Worm (Caenorhabditis elegans): ENCODE measurements around the gene madf-11.

madf-11 gene

DNA sequence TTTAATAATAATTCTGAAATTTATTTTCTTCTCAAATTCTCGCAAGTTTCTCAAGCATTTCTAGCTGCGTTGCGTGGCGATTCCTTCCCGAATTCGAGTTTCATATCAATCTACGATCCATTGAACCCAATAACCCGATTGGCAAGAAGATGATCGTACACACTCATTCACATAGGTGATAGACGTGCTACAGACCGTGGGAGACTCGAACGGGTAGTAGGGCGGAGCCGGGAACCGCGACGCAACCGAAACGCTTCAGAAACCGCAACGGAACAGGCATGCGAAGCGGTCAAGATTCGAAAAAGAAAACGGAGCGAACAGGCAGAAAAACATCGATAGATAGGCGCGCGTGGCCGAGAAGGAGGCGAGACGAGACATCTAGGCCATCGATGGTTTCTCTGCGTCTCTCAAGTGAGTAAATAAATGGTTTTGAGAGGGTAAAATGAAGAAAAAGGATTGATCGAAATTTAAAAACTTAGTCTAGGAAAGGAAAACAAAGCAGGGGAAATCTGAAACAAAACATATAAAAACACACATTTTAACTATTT lies at the start of gene madf-11:
Gene madf-11, minus strand, starts transcription at position 51 of the 548 bp plus-strand sequence.
- TF ChIP-seq cog-1 (tag; optimal IDR thresholded peaks at IDR 0.05) (peak; percentile 35), flt-1 (GFP tag; IDR thresholded peaks at IDR 0.05) (peak; percentile 56), ref-1 (GFP tag; conservative IDR thresholded peaks at IDR 0.05) (no peak), med-1 (GFP tag; optimal IDR thresholded peaks at IDR 0.05; ENCODE audit: insufficient read depth) (no peak), ztf-23 (GFP tag; IDR thresholded peaks at IDR 0.05) (peak; percentile 45; the same call in 1 of the 2 replicates), klf-2 (GFP tag; conservative IDR thresholded peaks at IDR 0.05) (no peak), tab-1 (GFP tag; IDR thresholded peaks at IDR 0.05) (no peak), T22C8.4 (GFP tag; IDR thresholded peaks at IDR 0.05) (no peak), ztf-29 (GFP tag; IDR thresholded peaks at IDR 0.05) (0 out of 2 replicates have a peak, but pooled peaks have one; percentile 10)

ce11 chrIII:5642692-5643091 lies 39.4 kb upstream of the madf-11 start:
- TF ChIP-seq T22C8.4 (GFP tag; IDR thresholded peaks at IDR 0.05): no peak
- no peak for TF ChIP-seq ztf-29 (GFP tag; IDR thresholded peaks at IDR 0.05)
- no peak for TF ChIP-seq klf-2 (GFP tag; conservative IDR thresholded peaks at IDR 0.05)
- no peak for TF ChIP-seq ztf-23 (GFP tag; IDR thresholded peaks at IDR 0.05)
- no peak for TF ChIP-seq ref-1 (GFP tag; conservative IDR thresholded peaks at IDR 0.05)
- no peak for TF ChIP-seq flt-1 (GFP tag; IDR thresholded peaks at IDR 0.05)
- no peak for TF ChIP-seq tab-1 (GFP tag; IDR thresholded peaks at IDR 0.05)
- TF ChIP-seq med-1 (GFP tag; optimal IDR thresholded peaks at IDR 0.05; ENCODE audit: insufficient read depth): no peak
- no peak for TF ChIP-seq cog-1 (tag; optimal IDR thresholded peaks at IDR 0.05)

DNA sequence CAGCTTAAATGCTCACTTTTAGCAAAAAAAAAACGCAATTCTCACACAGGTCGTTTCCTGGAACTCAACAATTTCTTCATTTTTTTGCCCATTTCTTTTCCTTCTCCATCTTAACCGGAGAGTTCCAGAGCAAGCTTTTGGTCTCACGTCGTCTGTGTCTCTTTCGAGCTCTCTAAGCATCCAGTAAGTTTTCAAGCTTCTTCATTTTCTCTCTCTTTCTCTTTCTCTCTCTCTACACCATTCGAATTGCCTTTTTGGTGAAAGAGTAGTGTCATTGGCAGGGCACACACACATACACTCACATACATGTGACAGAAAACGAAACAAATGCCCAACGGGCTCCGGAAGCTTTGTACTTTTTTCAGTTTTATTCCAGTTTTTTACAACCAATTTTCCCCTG lies 36.6 kb upstream of the madf-11 start:
- TF ChIP-seq ztf-29 (GFP tag; IDR thresholded peaks at IDR 0.05) (no peak), flt-1 (GFP tag; IDR thresholded peaks at IDR 0.05) (no peak), ref-1 (GFP tag; conservative IDR thresholded peaks at IDR 0.05) (no peak), med-1 (GFP tag; optimal IDR thresholded peaks at IDR 0.05; ENCODE audit: insufficient read depth) (no peak), tab-1 (GFP tag; IDR thresholded peaks at IDR 0.05) (no peak), cog-1 (tag; optimal IDR thresholded peaks at IDR 0.05) (no peak), T22C8.4 (GFP tag; IDR thresholded peaks at IDR 0.05) (no peak), klf-2 (GFP tag; conservative IDR thresholded peaks at IDR 0.05) (no peak), ztf-23 (GFP tag; IDR thresholded peaks at IDR 0.05) (no peak)

DNA sequence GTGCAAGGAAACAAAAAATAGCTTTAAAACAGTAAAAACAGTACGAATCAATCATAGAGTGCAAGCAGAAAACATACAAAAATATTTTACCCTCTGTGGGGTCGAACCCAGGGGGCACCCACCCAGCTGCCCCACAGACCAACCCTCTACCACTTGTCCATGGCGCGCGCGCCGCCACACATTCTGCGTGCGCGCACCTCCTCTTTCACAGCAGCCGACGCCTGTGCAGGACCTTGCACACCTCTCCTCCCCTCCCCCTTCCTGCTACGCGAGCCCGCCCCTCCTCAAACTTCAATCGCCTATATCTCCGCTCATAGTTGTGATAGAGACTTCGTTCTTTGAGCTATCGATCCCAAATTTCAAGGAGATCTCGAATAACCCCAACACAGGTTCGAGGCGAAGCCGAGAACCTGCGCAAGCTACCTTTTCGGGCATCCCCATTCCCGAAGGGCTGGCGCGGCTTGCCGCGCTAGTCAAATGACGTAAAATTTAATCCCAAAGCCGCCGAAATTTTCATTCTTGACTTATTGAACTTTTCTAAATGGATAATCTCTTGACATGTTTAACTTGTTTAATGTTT lies 34.1 kb upstream of the madf-11 start:
- TF ChIP-seq T22C8.4 (GFP tag; IDR thresholded peaks at IDR 0.05): 0 out of 2 replicates have a peak, but pooled peaks have one; percentile 14
- TF ChIP-seq ztf-23 (GFP tag; IDR thresholded peaks at IDR 0.05): peak; percentile 55; the same call in 1 of the 2 replicates
- peak; percentile 75; the same call in 1 of the 2 replicates for TF ChIP-seq tab-1 (GFP tag; IDR thresholded peaks at IDR 0.05)
- TF ChIP-seq flt-1 (GFP tag; IDR thresholded peaks at IDR 0.05): peak; percentile 82
- TF ChIP-seq klf-2 (GFP tag; conservative IDR thresholded peaks at IDR 0.05): peak; percentile 48; the same call in 1 of the 2 replicates

DNA sequence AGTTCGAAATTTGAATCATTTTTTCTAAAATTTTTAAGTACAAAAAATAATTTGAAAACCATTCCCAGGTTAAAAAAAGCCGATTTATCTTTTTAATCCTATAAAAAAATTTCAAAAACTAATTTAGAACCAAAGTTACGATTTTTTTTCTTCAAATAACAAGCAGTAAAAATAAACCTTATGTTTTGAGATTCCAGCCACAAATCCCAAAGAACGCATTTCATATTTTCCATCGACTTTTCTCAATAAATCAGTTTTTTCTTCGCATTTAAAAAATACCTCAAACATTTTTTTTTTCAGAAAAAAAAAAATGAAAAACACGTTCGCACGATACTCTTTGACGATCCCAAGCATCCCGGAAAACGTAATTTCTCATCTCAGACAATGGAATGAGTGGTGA lies 31.9 kb upstream of the madf-11 start, which contains the start of gene ckk-1:
Gene ckk-1, plus strand, starts transcription at position 301 of the 400 bp plus-strand sequence.
- TF ChIP-seq klf-2 (GFP tag; conservative IDR thresholded peaks at IDR 0.05): no peak
- no peak for TF ChIP-seq ref-1 (GFP tag; conservative IDR thresholded peaks at IDR 0.05)
- TF ChIP-seq T22C8.4 (GFP tag; IDR thresholded peaks at IDR 0.05): no peak
- TF ChIP-seq tab-1 (GFP tag; IDR thresholded peaks at IDR 0.05): no peak
- TF ChIP-seq ztf-23 (GFP tag; IDR thresholded peaks at IDR 0.05): no peak
- TF ChIP-seq flt-1 (GFP tag; IDR thresholded peaks at IDR 0.05): no peak
- TF ChIP-seq med-1 (GFP tag; optimal IDR thresholded peaks at IDR 0.05; ENCODE audit: insufficient read depth): no peak
- no peak for TF ChIP-seq cog-1 (tag; optimal IDR thresholded peaks at IDR 0.05)
- no peak for TF ChIP-seq ztf-29 (GFP tag; IDR thresholded peaks at IDR 0.05)

DNA sequence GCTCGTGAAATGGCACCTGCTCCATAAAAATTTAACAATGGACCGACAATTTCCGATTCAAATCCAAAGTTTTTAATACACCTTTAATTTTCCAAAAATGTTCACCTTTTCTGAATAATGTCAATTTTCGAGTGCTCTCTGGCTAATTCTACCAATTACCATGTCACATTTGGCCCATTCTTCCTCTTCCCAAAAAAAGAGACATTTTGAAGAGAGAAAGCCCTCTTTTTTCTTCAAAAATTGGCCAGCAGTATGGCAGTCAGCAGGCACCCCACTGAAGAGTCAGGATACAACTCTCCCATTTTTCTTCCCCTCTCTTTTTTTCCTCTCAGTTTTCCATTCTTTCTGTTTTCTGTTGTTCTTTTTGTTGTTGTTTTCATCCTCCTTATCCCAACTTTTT lies 31.2 kb upstream of the madf-11 start:
- TF ChIP-seq klf-2 (GFP tag; conservative IDR thresholded peaks at IDR 0.05): no peak
- TF ChIP-seq ztf-23 (GFP tag; IDR thresholded peaks at IDR 0.05): no peak
- no peak for TF ChIP-seq ref-1 (GFP tag; conservative IDR thresholded peaks at IDR 0.05)
- TF ChIP-seq tab-1 (GFP tag; IDR thresholded peaks at IDR 0.05): no peak
- no peak for TF ChIP-seq T22C8.4 (GFP tag; IDR thresholded peaks at IDR 0.05)
- TF ChIP-seq ztf-29 (GFP tag; IDR thresholded peaks at IDR 0.05): no peak
- TF ChIP-seq flt-1 (GFP tag; IDR thresholded peaks at IDR 0.05): no peak
- no peak for TF ChIP-seq med-1 (GFP tag; optimal IDR thresholded peaks at IDR 0.05; ENCODE audit: insufficient read depth)
- TF ChIP-seq cog-1 (tag; optimal IDR thresholded peaks at IDR 0.05): no peak

- no peak for TF ChIP-seq flt-1 (GFP tag; IDR thresholded peaks at IDR 0.05)
- no peak for TF ChIP-seq klf-2 (GFP tag; conservative IDR thresholded peaks at IDR 0.05)
- no peak for TF ChIP-seq ztf-29 (GFP tag; IDR thresholded peaks at IDR 0.05)
- TF ChIP-seq T22C8.4 (GFP tag; IDR thresholded peaks at IDR 0.05): no peak
- TF ChIP-seq ztf-23 (GFP tag; IDR thresholded peaks at IDR 0.05): no peak
- no peak for TF ChIP-seq cog-1 (tag; optimal IDR thresholded peaks at IDR 0.05)
- no peak for TF ChIP-seq tab-1 (GFP tag; IDR thresholded peaks at IDR 0.05)
- no peak for TF ChIP-seq ref-1 (GFP tag; conservative IDR thresholded peaks at IDR 0.05)
- TF ChIP-seq med-1 (GFP tag; optimal IDR thresholded peaks at IDR 0.05; ENCODE audit: insufficient read depth): no peak
Observed at ce11 chrIII:5632426-5632976, 29.2 kb upstream of the madf-11 start.

ce11 chrIII:5630350-5630749 lies 27.1 kb upstream of the madf-11 start:
- TF ChIP-seq klf-2 (GFP tag; conservative IDR thresholded peaks at IDR 0.05) (no peak), ztf-23 (GFP tag; IDR thresholded peaks at IDR 0.05) (no peak), med-1 (GFP tag; optimal IDR thresholded peaks at IDR 0.05; ENCODE audit: insufficient read depth) (no peak), tab-1 (GFP tag; IDR thresholded peaks at IDR 0.05) (no peak), ztf-29 (GFP tag; IDR thresholded peaks at IDR 0.05) (no peak), ref-1 (GFP tag; conservative IDR thresholded peaks at IDR 0.05) (no peak), cog-1 (tag; optimal IDR thresholded peaks at IDR 0.05) (no peak), T22C8.4 (GFP tag; IDR thresholded peaks at IDR 0.05) (no peak), flt-1 (GFP tag; IDR thresholded peaks at IDR 0.05) (no peak)

DNA sequence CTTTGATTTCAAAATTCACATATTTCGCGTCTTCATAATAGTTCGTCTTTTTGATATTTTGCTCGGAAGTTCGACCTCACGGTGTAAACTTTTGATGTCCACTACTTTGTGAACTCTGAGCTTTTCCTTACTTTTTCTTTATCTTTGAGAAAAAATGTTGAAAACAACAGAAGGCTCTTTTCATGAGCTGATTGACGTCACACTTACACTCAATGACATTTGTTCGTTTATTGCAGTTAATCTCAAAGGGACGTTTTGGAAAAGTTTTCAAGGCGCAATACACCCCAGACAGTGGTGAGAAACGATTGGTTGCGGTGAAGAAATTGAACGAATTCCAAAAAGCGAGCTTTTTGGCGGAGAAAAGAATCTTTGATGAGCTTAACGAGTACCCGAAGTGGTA lies 25.9 kb upstream of the madf-11 start:
- no peak for TF ChIP-seq med-1 (GFP tag; optimal IDR thresholded peaks at IDR 0.05; ENCODE audit: insufficient read depth)
- no peak for TF ChIP-seq flt-1 (GFP tag; IDR thresholded peaks at IDR 0.05)
- no peak for TF ChIP-seq ref-1 (GFP tag; conservative IDR thresholded peaks at IDR 0.05)
- TF ChIP-seq ztf-23 (GFP tag; IDR thresholded peaks at IDR 0.05): no peak
- no peak for TF ChIP-seq ztf-29 (GFP tag; IDR thresholded peaks at IDR 0.05)

Measured in whole organism, midembryonic.